Worm (Caenorhabditis elegans): ENCODE data around the gene B0244.15.
A peak's percentile ranks its signal among the peaks of the same experiment; 100 is the strongest.

Gene B0244.15

DNA sequence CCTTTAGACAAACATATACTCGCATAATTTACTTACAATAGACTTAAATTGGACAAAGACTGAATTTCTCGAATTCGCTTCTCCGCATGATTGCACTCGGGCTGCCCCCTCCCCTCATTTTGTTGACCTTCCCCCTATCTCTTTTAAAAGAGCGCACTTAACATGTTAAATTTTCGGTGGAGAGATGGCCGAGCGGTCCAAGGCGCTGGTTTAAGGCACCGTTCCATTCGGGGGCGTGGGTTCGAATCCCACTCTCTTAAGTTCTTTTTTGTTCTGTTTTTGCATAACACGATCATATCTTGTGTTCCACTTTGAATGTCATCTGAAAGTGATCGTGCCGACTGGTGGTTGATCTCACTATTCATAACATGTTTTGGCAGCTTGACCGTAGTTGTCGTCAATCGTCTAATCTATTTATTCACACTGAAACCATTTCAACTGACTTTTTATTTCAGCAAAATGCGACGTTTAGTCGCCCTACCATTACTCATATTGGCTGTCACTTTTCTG lies 26.6 kb downstream of the B0244.15 start, which contains the start of gene cutl-23 (continued):
- peak; percentile 69 for TF ChIP-seq lir-3 (tag; optimal IDR thresholded peaks at IDR 0.05)
- TF ChIP-seq daf-19 (GFP tag; conservative IDR thresholded peaks at IDR 0.05), result peak; percentile 58; the same call in 1 of the 2 replicates
- peak; percentile 68 for TF ChIP-seq madf-9 (GFP tag; conservative IDR thresholded peaks at IDR 0.05)
- TF ChIP-seq hif-1 (tag; optimal IDR thresholded peaks at IDR 0.05), result peak in 1 of 2 experiments; percentile 10
- TF ChIP-seq lin-1 (GFP tag; IDR thresholded peaks at IDR 0.05), result 0 out of 2 replicates have a peak, but pooled peaks have one; percentile 29
- peak; percentile 61; the same call in 1 of the 2 replicates for TF ChIP-seq arid-1 (GFP tag; conservative IDR thresholded peaks at IDR 0.05)
- peak; percentile 71; the same call in 1 of the 2 replicates for TF ChIP-seq D1046.2 (GFP tag; IDR thresholded peaks at IDR 0.05)
- peak; percentile 24; the same call in 1 of the 2 replicates for TF ChIP-seq dmd-6 (GFP tag; IDR thresholded peaks at IDR 0.05)
- no peak for TF ChIP-seq ces-1 (GFP tag; optimal IDR thresholded peaks at IDR 0.05)
- TF ChIP-seq unc-130 (GFP tag; optimal IDR thresholded peaks at IDR 0.05), result peak; percentile 51
- peak; percentile 59; the same call in 1 of the 2 replicates for TF ChIP-seq F44E2.7 (GFP tag; IDR thresholded peaks at IDR 0.05)
- peak; percentile 83; the same call in 1 of the 2 replicates for TF ChIP-seq pha-4 (GFP tag; IDR thresholded peaks at IDR 0.05)
- TF ChIP-seq pha-4 (tag; optimal IDR thresholded peaks at IDR 0.05), result no peak
- no peak for TF ChIP-seq unc-62 (GFP tag; optimal IDR thresholded peaks at IDR 0.05 in 1 of 2)
- no peak for TF ChIP-seq unc-62 (tag; optimal IDR thresholded peaks at IDR 0.05)
- TF ChIP-seq mes-2 (tag; optimal IDR thresholded peaks at IDR 0.05; ENCODE audit: poor library complexity, severe bottlenecking), result peak; percentile 77
- TF ChIP-seq tra-1 (GFP tag; IDR thresholded peaks at IDR 0.05), result no peak
- peak; percentile 72 for TF ChIP-seq ctbp-1 (GFP tag; IDR thresholded peaks at IDR 0.05)
- peak; percentile 81 for TF ChIP-seq dmd-8 (GFP tag; IDR thresholded peaks at IDR 0.05)
- TF ChIP-seq gei-8 (GFP tag; optimal IDR thresholded peaks at IDR 0.05), result no peak
- no peak for TF ChIP-seq php-3 (GFP tag; IDR thresholded peaks at IDR 0.05)
- no peak for TF ChIP-seq lsy-2 (tag; optimal IDR thresholded peaks at IDR 0.05)
- 0 out of 2 replicates have a peak, but pooled peaks have one; percentile 30 for TF ChIP-seq ceh-20 (GFP tag; IDR thresholded peaks at IDR 0.05)
- TF ChIP-seq Y48G9A.11 (GFP tag; IDR thresholded peaks at IDR 0.05), result peak; percentile 77
- TF ChIP-seq rbr-2 (tag; optimal IDR thresholded peaks at IDR 0.05), result peak; percentile 50

DNA sequence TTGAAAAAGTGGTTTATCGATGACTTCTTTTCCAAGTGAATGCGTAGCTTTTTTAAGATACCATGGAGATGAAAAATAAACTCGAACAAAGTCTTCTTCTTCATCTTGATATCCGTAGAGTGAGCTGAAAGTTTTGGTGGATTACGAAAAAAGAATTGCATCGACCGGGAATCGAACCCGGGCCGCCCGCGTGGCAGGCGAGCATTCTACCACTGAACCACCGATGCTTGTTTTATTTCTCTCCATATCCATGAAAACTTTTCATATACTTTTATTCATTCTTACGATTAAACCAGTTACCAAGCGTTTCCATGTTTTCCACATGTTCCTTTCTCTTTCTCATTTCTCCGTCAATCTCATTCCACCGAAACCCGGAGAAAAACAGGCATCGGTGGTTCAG lies 38.9 kb downstream of the B0244.15 start:
- TF ChIP-seq spr-3 (GFP tag; optimal IDR thresholded peaks at IDR 0.05) (no peak), egl-43 (GFP tag; IDR thresholded peaks at IDR 0.05) (peak; percentile 72; the same call in 1 of the 2 replicates), F26F4.8 (GFP tag; conservative IDR thresholded peaks at IDR 0.05) (0 out of 2 replicates have a peak, but pooled peaks have one; percentile 69), jun-1 (tag; optimal IDR thresholded peaks at IDR 0.05) (no peak), pha-4 (GFP tag; IDR thresholded peaks at IDR 0.05) (no peak), pha-4 (tag; optimal IDR thresholded peaks at IDR 0.05) (no peak), egl-27 (tag; optimal IDR thresholded peaks at IDR 0.05) (no peak), lim-7 (GFP tag; IDR thresholded peaks at IDR 0.05) (peak; percentile 74), F44E2.7 (GFP tag; IDR thresholded peaks at IDR 0.05) (no peak), ceh-20 (GFP tag; IDR thresholded peaks at IDR 0.05) (no peak), madf-5 (GFP tag; IDR thresholded peaks at IDR 0.05) (peak in 1 of 2 experiments; percentile 76; a peak in 1 of 4 replicates), ceh-32 (tag; optimal IDR thresholded peaks at IDR 0.05; ENCODE audit: poor library complexity) (no peak), T20F7.1 (GFP tag; optimal IDR thresholded peaks at IDR 0.05) (no peak), lin-29 (GFP tag; IDR thresholded peaks at IDR 0.05) (no peak), skn-1 (tag; optimal IDR thresholded peaks at IDR 0.05) (no peak), arid-1 (GFP tag; conservative IDR thresholded peaks at IDR 0.05) (peak; percentile 78), ces-1 (GFP tag; optimal IDR thresholded peaks at IDR 0.05) (no peak), lir-3 (tag; optimal IDR thresholded peaks at IDR 0.05) (no peak), nhr-6 (tag; optimal IDR thresholded peaks at IDR 0.05) (no peak), daf-12 (tag; optimal IDR thresholded peaks at IDR 0.05) (no peak), vab-7 (GFP tag; IDR thresholded peaks at IDR 0.05) (peak; percentile 65; the same call in 1 of the 2 replicates), zfp-3 (GFP tag; conservative IDR thresholded peaks at IDR 0.05) (no peak), R02D3.7 (tag; optimal IDR thresholded peaks at IDR 0.05) (no peak), nhr-76 (tag; optimal IDR thresholded peaks at IDR 0.05) (no peak), Y48G9A.11 (GFP tag; IDR thresholded peaks at IDR 0.05) (peak; percentile 88), tra-1 (GFP tag; IDR thresholded peaks at IDR 0.05) (no peak), D1046.2 (GFP tag; IDR thresholded peaks at IDR 0.05) (0 out of 2 replicates have a peak, but pooled peaks have one; percentile 15), mdt-29 (GFP tag; IDR thresholded peaks at IDR 0.05) (peak; percentile 26; the same call in 1 of the 2 replicates), attf-4 (tag; optimal IDR thresholded peaks at IDR 0.05) (no peak)

Measured in whole organism, L4 larva.